Worm (Caenorhabditis elegans) whole organism, young adult: ENCODE data around the gene cup-15.

ENCODE experiments used
- B0019.2 ChIP-seq: fragments of 200-800 bp; sonication (Bioruptor generic); conservative IDR thresholded peaks from 2 replicates; pipeline ENCODE4 v1.3.6; 2022; ENCODE audit warnings: missing genetic modification reagents, missing genetic modification characterization, missing compliant biosample characterization
- D2030.7 ChIP-seq: fragments of 200-800 bp; sonication (Bioruptor generic); IDR thresholded peaks from 2 replicates; pipeline ENCODE4 v1.3.6; 2022; ENCODE audit warnings: missing genetic modification reagents, missing genetic modification characterization, missing compliant biosample characterization
- F37B4.10 ChIP-seq: fragments of 200-800 bp; sonication (Bioruptor generic); IDR thresholded peaks from 2 replicates; pipeline ENCODE4 v1.3.6; 2022; ENCODE audit warnings: missing genetic modification characterization, missing compliant biosample characterization
- Y95B8A.8 ChIP-seq: fragments of 200-800 bp; sonication (Bioruptor generic); IDR thresholded peaks from 2 replicates; pipeline ENCODE4 v1.3.6; 2022; ENCODE audit warnings: missing genetic modification reagents, missing genetic modification characterization, missing compliant biosample characterization
- ama-1 ChIP-seq, 3 experiments: fragments of 150-350 bp in 1 of 3; sonication (generic microtip) in 2 of 3; optimal IDR thresholded peaks; 2 replicates each; lab custom pipeline; 2014 to 2018; ENCODE audit warnings: missing biosample characterization in 2 of 3, missing genetic modification characterization in 2 of 3, missing genetic modification reagents in 2 of 3
- ceh-58 ChIP-seq: fragments of 200-800 bp; sonication (Bioruptor generic); IDR thresholded peaks from 2 replicates; pipeline ENCODE4 v1.3.6; 2022; ENCODE audit warnings: missing genetic modification characterization, missing compliant biosample characterization
- die-1 ChIP-seq: sonication (generic microtip); optimal IDR thresholded peaks from 2 replicates; lab custom pipeline; 2016; ENCODE audit warnings: missing genotype, mild to moderate bottlenecking, missing genetic modification characterization, missing compliant biosample characterization
- hmg-1.2 ChIP-seq: fragments of 200-800 bp; sonication (Bioruptor generic); IDR thresholded peaks from 2 replicates; pipeline ENCODE4 v1.3.6; 2022; ENCODE audit warnings: missing genetic modification reagents, missing genetic modification characterization, missing compliant biosample characterization
- let-607 ChIP-seq, 2 experiments: fragments of 200-800 bp in 1 of 2; sonication (Bioruptor generic) in 1 of 2; sonication (generic microtip) in 1 of 2; optimal IDR thresholded peaks; 2 replicates each; lab custom pipeline; 2016 to 2018; ENCODE audit warnings: mild to moderate bottlenecking in 2 of 2, missing compliant biosample characterization in 2 of 2, missing genetic modification characterization in 2 of 2, moderate library complexity in 2 of 2, missing genotype in 1 of 2
- lin-54 ChIP-seq: fragments of 200-800 bp; sonication (Bioruptor generic); optimal IDR thresholded peaks from 2 replicates; lab custom pipeline; 2018; ENCODE audit warnings: mild to moderate bottlenecking, missing genetic modification characterization, missing compliant biosample characterization
- madf-6 ChIP-seq: fragments of 200-800 bp; sonication (Bioruptor generic); IDR thresholded peaks from 2 replicates; pipeline ENCODE4 v1.3.6; 2022; ENCODE audit warnings: missing genetic modification reagents, missing genetic modification characterization, missing compliant biosample characterization
- unc-62 ChIP-seq: fragments of 150-350 bp; optimal IDR thresholded peaks from 2 replicates; lab custom pipeline; 2014; ENCODE audit warnings: missing biosample characterization, missing genetic modification reagents, missing genetic modification characterization

- TF ChIP-seq ama-1 (optimal IDR thresholded peaks at IDR 0.05; lab: Kevin White, UChicago) (no peak), ama-1 (GFP tag; optimal IDR thresholded peaks at IDR 0.05; lab: Kevin White, UChicago) (no peak), madf-6 (GFP tag; lab: Robert Waterston, UW) (no peak), Y95B8A.8 (GFP tag; lab: Robert Waterston, UW) (no peak), B0019.2 (GFP tag; lab: Robert Waterston, UW) (no peak), lin-54 (no peak), let-607 (tag; optimal IDR thresholded peaks at IDR 0.05; lab: Kevin White, UChicago) (no peak), D2030.7 (GFP tag; lab: Robert Waterston, UW) (no peak), unc-62 (GFP tag; lab: Kevin White, UChicago) (no peak), ceh-58 (GFP tag; lab: Robert Waterston, UW) (no peak), F37B4.10 (GFP tag; lab: Robert Waterston, UW) (no peak), die-1 (tag; lab: Kevin White, UChicago) (no peak), hmg-1.2 (GFP tag; lab: Robert Waterston, UW) (no peak)
These were observed 45.6 kb downstream of the cup-15 start, which contains the start of the genes Y51B9A.14 and Y51B9A.8 for ce11 chrII:9398370-9398901.
